Fruit fly (Drosophila melanogaster) whole organism, embryonic: ENCODE data around the gene SMC6.

Source experiments
- CG17829 ChIP-seq: fragments of 200-800 bp; optimal IDR thresholded peaks from 2 replicates; lab custom pipeline; 2019; ENCODE audit warnings: missing biosample characterization, mild to moderate bottlenecking, missing genetic modification characterization, moderate library complexity
- CG4730 ChIP-seq: fragments of 200-800 bp; sonication (Bioruptor generic); IDR thresholded peaks from 2 replicates; pipeline ENCODE4 v1.3.6; 2022; ENCODE audit warnings: missing biosample characterization, missing genetic modification characterization
- Fer2 ChIP-seq: fragments of 200-800 bp; sonication (Bioruptor generic); optimal IDR thresholded peaks from 2 replicates; lab custom pipeline; 2018; ENCODE audit warnings: missing biosample characterization, mild to moderate bottlenecking, missing genetic modification characterization, moderate library complexity
- Gug ChIP-seq: fragments of 200-800 bp; sonication (Bioruptor generic); IDR thresholded peaks from 4 replicates; pipeline ENCODE4 v1.3.6; 2022; ENCODE audit warnings: missing biosample characterization, missing genetic modification characterization
- Lim3 ChIP-seq: fragments of 200-800 bp; sonication (Bioruptor generic); IDR thresholded peaks from 2 replicates; pipeline ENCODE4 v1.3.6; 2022; ENCODE audit warnings: missing biosample characterization, missing genetic modification characterization
- Rfx ChIP-seq: fragments of 200-800 bp; sonication (Bioruptor generic); IDR thresholded peaks from 2 replicates; pipeline ENCODE4 v1.3.6; 2022; ENCODE audit warnings: missing biosample characterization, missing genetic modification characterization
- Tbp ChIP-seq: fragments of >200 bp; optimal IDR thresholded peaks from 2 replicates; lab custom pipeline; 2018; ENCODE audit warnings: missing biosample characterization, missing genetic modification characterization
- cato ChIP-seq: fragments of 200-800 bp; sonication (Bioruptor generic); optimal IDR thresholded peaks from 2 replicates; lab custom pipeline; 2016; ENCODE audit warnings: missing biosample characterization, missing genetic modification characterization, borderline replicate concordance
- exex ChIP-seq: fragments of 200-800 bp; sonication (Bioruptor generic); optimal IDR thresholded peaks from 4 replicates; lab custom pipeline; 2018; ENCODE audit warnings: missing biosample characterization, mild to moderate bottlenecking, missing genetic modification characterization, moderate library complexity
- jing ChIP-seq: fragments of 200-800 bp; sonication (Bioruptor generic); optimal IDR thresholded peaks from 2 replicates; lab custom pipeline; 2018; ENCODE audit warnings: missing biosample characterization, mild to moderate bottlenecking, missing genetic modification characterization
- tgo ChIP-seq: fragments of 200-800 bp; sonication (Bioruptor generic); IDR thresholded peaks from 3 replicates; pipeline ENCODE4 v1.3.6; 2022; ENCODE audit warnings: missing biosample characterization, missing genetic modification characterization
- zf30C ChIP-seq: fragments of 200-800 bp; sonication (Bioruptor generic); optimal IDR thresholded peaks from 3 replicates; lab custom pipeline; 2018; ENCODE audit warnings: missing biosample characterization, mild to moderate bottlenecking, missing genetic modification characterization

dm6 chr3R:24220845-24221244 is 27.6 kb upstream of the SMC6 start, which contains the start of gene cav:
- TF ChIP-seq Tbp (no peak), jing (no peak), Lim3 (GFP tag; lab: Robert Waterston, UW) (no peak), CG17829 (tag; lab: Kevin White, UChicago) (no peak), tgo (GFP tag; lab: Robert Waterston, UW) (no peak), zf30C (no peak), Rfx (GFP tag; lab: Robert Waterston, UW) (no peak), CG4730 (GFP tag; lab: Robert Waterston, UW) (no peak), cato (GFP tag; lab: Kevin White, UChicago) (no peak), exex (no peak), Gug (no peak), Fer2 (no peak)
